Fruit fly (Drosophila melanogaster) S2 (cell line): Measurements from ENCODE around the gene CG2258.

Experiments used
- CG8478 ChIP-seq: fragments of >200 bp; optimal IDR thresholded peaks from 2 replicates; lab custom pipeline; 2018
- CTCF ChIP-seq, 2 experiments: fragments of >200 bp; optimal IDR thresholded peaks; 2 replicates each; lab custom pipeline; 2018

- TF ChIP-seq CTCF (optimal IDR thresholded peaks at IDR 0.05; lab: Kevin White, UChicago): no peak
- no peak for TF ChIP-seq CG8478 (lab: Kevin White, UChicago)
These were observed 8.8 kb downstream of the CG2258 start for dm6 chrX:8092893-8093721.
